Fruit fly (Drosophila melanogaster) whole organism, embryonic: ENCODE measurements around the gene CG5665.

ENCODE experiments used
- CG10431 ChIP-seq: fragments of 200-800 bp; sonication (Bioruptor generic); optimal IDR thresholded peaks from 3 replicates; lab custom pipeline; 2018; ENCODE audit warnings: missing biosample characterization, mild to moderate bottlenecking, missing genetic modification characterization
- CG11560 ChIP-seq: fragments of 200-800 bp; sonication (Bioruptor generic); IDR thresholded peaks from 3 replicates; pipeline ENCODE4 v1.3.6; 2022; ENCODE audit warnings: missing biosample characterization, missing genetic modification characterization
- CG14667 ChIP-seq: fragments of 200-800 bp; sonication (Bioruptor generic); IDR thresholded peaks from 2 replicates; pipeline ENCODE4 v1.3.6; 2022; ENCODE audit warnings: missing biosample characterization, missing genetic modification characterization
- CG1603 ChIP-seq: fragments of 200-800 bp; sonication (Bioruptor generic); optimal IDR thresholded peaks from 2 replicates; lab custom pipeline; 2019; ENCODE audit warnings: missing biosample characterization, mild to moderate bottlenecking, missing genetic modification characterization, moderate library complexity
- CG18262 ChIP-seq: fragments of 200-800 bp; optimal IDR thresholded peaks from 3 replicates; lab custom pipeline; 2019; ENCODE audit warnings: missing biosample characterization, mild to moderate bottlenecking, missing genetic modification characterization, moderate library complexity
- CG2202 ChIP-seq: fragments of 200-800 bp; sonication (Bioruptor generic); optimal IDR thresholded peaks from 2 replicates; lab custom pipeline; 2018; ENCODE audit warnings: missing biosample characterization, mild to moderate bottlenecking, missing genetic modification characterization
- CG30020 ChIP-seq: fragments of 200-800 bp; optimal IDR thresholded peaks from 2 replicates; lab custom pipeline; 2019; ENCODE audit warnings: missing biosample characterization, mild to moderate bottlenecking, missing genetic modification characterization, moderate library complexity
- CG31388 ChIP-seq: fragments of 200-800 bp; sonication (Bioruptor generic); optimal IDR thresholded peaks from 2 replicates; lab custom pipeline; 2016; ENCODE audit warnings: missing biosample characterization, missing genetic modification characterization
- CG33213 ChIP-seq: fragments of 200-800 bp; sonication (Bioruptor generic); optimal IDR thresholded peaks from 3 replicates; lab custom pipeline; 2016; ENCODE audit warnings: missing biosample characterization, missing genetic modification characterization
- CG33557 ChIP-seq: fragments of 200-800 bp; sonication (Bioruptor generic); optimal IDR thresholded peaks from 2 replicates; lab custom pipeline; 2019; ENCODE audit warnings: missing biosample characterization, mild to moderate bottlenecking, missing genetic modification characterization, moderate library complexity
- CG34376 ChIP-seq: fragments of 200-800 bp; sonication (Bioruptor generic); optimal IDR thresholded peaks from 2 replicates; lab custom pipeline; 2018; ENCODE audit warnings: missing biosample characterization, mild to moderate bottlenecking, missing genetic modification characterization
- CG43689 ChIP-seq: fragments of 200-800 bp; sonication (Bioruptor generic); IDR thresholded peaks from 2 replicates; pipeline ENCODE4 v1.3.6; 2022; ENCODE audit warnings: missing biosample characterization, missing genetic modification characterization
- CG4854 ChIP-seq: fragments of 200-800 bp; sonication (Bioruptor generic); optimal IDR thresholded peaks from 2 replicates; lab custom pipeline; 2016; ENCODE audit warnings: missing biosample characterization, missing genetic modification characterization, inconsistent platforms
- CG6765 ChIP-seq: fragments of 200-800 bp; sonication (Bioruptor generic); optimal IDR thresholded peaks from 3 replicates; lab custom pipeline; 2017; ENCODE audit warnings: missing biosample characterization, mild to moderate bottlenecking, missing genetic modification characterization
- CG7271 ChIP-seq: fragments of 200-800 bp; sonication (Bioruptor generic); optimal IDR thresholded peaks from 2 replicates; lab custom pipeline; 2018; ENCODE audit warnings: missing biosample characterization, mild to moderate bottlenecking, missing genetic modification characterization, moderate library complexity
- CG7928 ChIP-seq: fragments of 200-800 bp; sonication (Bioruptor generic); optimal IDR thresholded peaks from 2 replicates; lab custom pipeline; 2017; ENCODE audit warnings: missing biosample characterization, mild to moderate bottlenecking, missing genetic modification characterization
- CG9215 ChIP-seq: fragments of 200-800 bp; sonication (Bioruptor generic); IDR thresholded peaks from 2 replicates; pipeline ENCODE4 v1.3.6; 2022; ENCODE audit warnings: missing biosample characterization, missing genetic modification characterization
- CTCF ChIP-seq: fragments of 200-800 bp; sonication (Bioruptor generic); optimal IDR thresholded peaks from 2 replicates; lab custom pipeline; 2017; ENCODE audit warnings: missing biosample characterization, mild to moderate bottlenecking, missing genetic modification characterization, moderate library complexity
- D ChIP-seq, 2 experiments: fragments of 200-800 bp in 1 of 2; fragments of >200 bp in 1 of 2; sonication (Bioruptor generic) in 1 of 2; optimal IDR thresholded peaks; 2 replicates in 1 of 2; 3 replicates in 1 of 2; lab custom pipeline; 2017; ENCODE audit warnings: mild to moderate bottlenecking in 1 of 2, missing biosample characterization in 1 of 2, missing genetic modification characterization in 1 of 2, missing genetic modification reagents in 1 of 2
- Dll ChIP-seq: fragments of 200-800 bp; sonication (Bioruptor generic); IDR thresholded peaks from 4 replicates; pipeline ENCODE4 v1.3.6; 2022; ENCODE audit warnings: missing biosample characterization, missing genetic modification characterization; ENCODE audit not compliant: partially characterized antibody
- Eip74EF ChIP-seq, 2 experiments: fragments of 200-800 bp in 1 of 2; fragments of >200 bp in 1 of 2; sonication (Bioruptor generic) in 1 of 2; optimal IDR thresholded peaks; 2 replicates each; lab custom pipeline; 2017 to 2019; ENCODE audit warnings: missing biosample characterization in 2 of 2, missing genetic modification characterization in 2 of 2, mild to moderate bottlenecking in 1 of 2, moderate library complexity in 1 of 2
- Hand ChIP-seq: fragments of 200-800 bp; sonication (Bioruptor generic); optimal IDR thresholded peaks from 2 replicates; lab custom pipeline; 2017; ENCODE audit warnings: mild to moderate bottlenecking, missing biosample characterization, missing genetic modification reagents, missing genetic modification characterization
- Hey ChIP-seq: fragments of 200-800 bp; sonication (Bioruptor generic); optimal IDR thresholded peaks from 3 replicates; lab custom pipeline; 2018; ENCODE audit warnings: missing biosample characterization, mild to moderate bottlenecking, missing genetic modification characterization
- Hr51 ChIP-seq, 2 experiments: fragments of 200-800 bp; sonication (Bioruptor generic); optimal IDR thresholded peaks; 2 replicates in 1 of 2; 3 replicates in 1 of 2; lab custom pipeline; 2016 to 2018; ENCODE audit warnings: missing biosample characterization in 2 of 2, missing genetic modification characterization in 2 of 2, mild to moderate bottlenecking in 1 of 2, moderate library complexity in 1 of 2
- Kr ChIP-seq: fragments of 200-800 bp; sonication (Bioruptor generic); optimal IDR thresholded peaks from 2 replicates; lab custom pipeline; 2017; ENCODE audit warnings: missing biosample characterization, mild to moderate bottlenecking, missing genetic modification characterization
- MBD-R2 ChIP-seq: fragments of 200-800 bp; sonication (Bioruptor generic); IDR thresholded peaks from 2 replicates; pipeline ENCODE4 v1.3.6; 2022; ENCODE audit warnings: missing biosample characterization, missing genetic modification characterization
- MESR4 ChIP-seq: fragments of 200-800 bp; sonication (Bioruptor generic); optimal IDR thresholded peaks from 2 replicates; lab custom pipeline; 2018; ENCODE audit warnings: missing biosample characterization, mild to moderate bottlenecking, missing genetic modification characterization, moderate library complexity
- Myb ChIP-seq: fragments of 200-800 bp; sonication (Bioruptor generic); optimal IDR thresholded peaks from 2 replicates; lab custom pipeline; 2016; ENCODE audit warnings: missing biosample characterization, missing genetic modification characterization
- NFAT ChIP-seq: fragments of 200-800 bp; sonication (Bioruptor generic); IDR thresholded peaks from 2 replicates; pipeline ENCODE4 v1.3.6; 2022; ENCODE audit warnings: missing biosample characterization, missing genetic modification characterization
- Neu2 ChIP-seq: fragments of 200-800 bp; sonication (Bioruptor generic); optimal IDR thresholded peaks from 3 replicates; lab custom pipeline; 2016; ENCODE audit warnings: missing biosample characterization, missing genetic modification characterization, borderline replicate concordance
- Oli ChIP-seq: fragments of 200-800 bp; sonication (Bioruptor generic); optimal IDR thresholded peaks from 2 replicates; lab custom pipeline; 2018; ENCODE audit warnings: missing biosample characterization, mild to moderate bottlenecking, missing genetic modification characterization, moderate library complexity
- Ssrp ChIP-seq: fragments of 200-800 bp; sonication (Bioruptor generic); optimal IDR thresholded peaks from 2 replicates; lab custom pipeline; 2018; ENCODE audit warnings: missing biosample characterization, mild to moderate bottlenecking, missing genetic modification characterization, moderate library complexity
- TFAM ChIP-seq: fragments of 200-800 bp; sonication (Bioruptor generic); optimal IDR thresholded peaks from 2 replicates; lab custom pipeline; 2017; ENCODE audit warnings: missing biosample characterization, missing genetic modification characterization, inconsistent platforms
- Trl ChIP-seq, 3 experiments: fragments of >200 bp in 2 of 3; fragments of 200-800 bp in 1 of 3; sonication (Bioruptor generic) in 1 of 3; optimal IDR thresholded peaks; 2 replicates in 1 of 3; 3 replicates in 2 of 3; lab custom pipeline; 2016 to 2017; ENCODE audit warnings: missing biosample characterization in 1 of 3, missing genetic modification characterization in 1 of 3
- abd-A ChIP-seq: fragments of 200-800 bp; sonication (Bioruptor generic); optimal IDR thresholded peaks from 3 replicates; lab custom pipeline; 2019; ENCODE audit warnings: missing biosample characterization, mild to moderate bottlenecking, missing genetic modification characterization, moderate library complexity
- ap ChIP-seq: fragments of 200-800 bp; sonication (Bioruptor generic); IDR thresholded peaks from 2 replicates; pipeline ENCODE4 v1.3.6; 2022; ENCODE audit warnings: missing biosample characterization, missing genetic modification characterization
- ash1 ChIP-seq: fragments of 200-800 bp; sonication (Bioruptor generic); optimal IDR thresholded peaks from 2 replicates; lab custom pipeline; 2018; ENCODE audit warnings: missing biosample characterization, mild to moderate bottlenecking, missing genetic modification characterization
- btn ChIP-seq: fragments of 200-800 bp; sonication (Bioruptor generic); optimal IDR thresholded peaks from 2 replicates; lab custom pipeline; 2016; ENCODE audit warnings: missing biosample characterization, missing genetic modification characterization
- croc ChIP-seq: fragments of 200-800 bp; sonication (Bioruptor generic); conservative IDR thresholded peaks from 3 replicates; pipeline ENCODE4 v1.3.6; 2022; ENCODE audit warnings: missing biosample characterization, missing genetic modification characterization
- dimm ChIP-seq: fragments of 200-800 bp; sonication (Bioruptor generic); IDR thresholded peaks from 2 replicates; pipeline ENCODE4 v1.3.6; 2022; ENCODE audit warnings: missing biosample characterization, missing genetic modification characterization
- esg ChIP-seq: fragments of 200-800 bp; sonication (Bioruptor generic); conservative IDR thresholded peaks from 2 replicates; pipeline ENCODE4 v1.3.6; 2022; ENCODE audit warnings: missing biosample characterization, missing genetic modification characterization
- fu2 ChIP-seq: fragments of 200-800 bp; sonication (Bioruptor generic); optimal IDR thresholded peaks from 2 replicates; lab custom pipeline; 2016; ENCODE audit warnings: missing biosample characterization, missing genetic modification characterization
- gcm ChIP-seq: fragments of 200-800 bp; sonication (Bioruptor generic); optimal IDR thresholded peaks from 2 replicates; lab custom pipeline; 2019; ENCODE audit warnings: missing biosample characterization, mild to moderate bottlenecking, missing genetic modification characterization, moderate library complexity
- hbn ChIP-seq: fragments of 200-800 bp; sonication (Bioruptor generic); IDR thresholded peaks from 2 replicates; pipeline ENCODE4 v1.3.6; 2022; ENCODE audit warnings: missing biosample characterization, missing genetic modification characterization; ENCODE audit not compliant: partially characterized antibody
- lbe ChIP-seq: fragments of 200-800 bp; sonication (Bioruptor generic); optimal IDR thresholded peaks from 2 replicates; lab custom pipeline; 2016; ENCODE audit warnings: missing biosample characterization, mild to moderate bottlenecking, missing genetic modification characterization
- nom ChIP-seq: fragments of 200-800 bp; sonication (Bioruptor generic); optimal IDR thresholded peaks from 2 replicates; lab custom pipeline; 2017; ENCODE audit warnings: missing biosample characterization, missing genetic modification characterization, mild to moderate bottlenecking, moderate library complexity, missing genetic modification reagents
- peb ChIP-seq: fragments of 200-800 bp; sonication (Bioruptor generic); IDR thresholded peaks from 2 replicates; pipeline ENCODE4 v1.3.6; 2022; ENCODE audit warnings: missing biosample characterization, missing genetic modification characterization
- sd ChIP-seq: fragments of 200-800 bp; sonication (Bioruptor generic); optimal IDR thresholded peaks from 3 replicates; lab custom pipeline; 2018; ENCODE audit warnings: missing biosample characterization, mild to moderate bottlenecking, missing genetic modification characterization, moderate library complexity
- stc ChIP-seq: fragments of 200-800 bp; sonication (Bioruptor generic); IDR thresholded peaks from 2 replicates; pipeline ENCODE4 v1.3.6; 2022; ENCODE audit warnings: missing biosample characterization, missing genetic modification characterization
- unc-4 ChIP-seq: fragments of 200-800 bp; sonication (Bioruptor generic); IDR thresholded peaks from 2 replicates; pipeline ENCODE4 v1.3.6; 2022; ENCODE audit warnings: missing biosample characterization, missing genetic modification characterization; ENCODE audit not compliant: partially characterized antibody
- usp ChIP-seq: fragments of >200 bp; optimal IDR thresholded peaks from 2 replicates; lab custom pipeline; 2017; ENCODE audit warnings: missing biosample characterization, missing genetic modification characterization

Gene CG5665

DNA sequence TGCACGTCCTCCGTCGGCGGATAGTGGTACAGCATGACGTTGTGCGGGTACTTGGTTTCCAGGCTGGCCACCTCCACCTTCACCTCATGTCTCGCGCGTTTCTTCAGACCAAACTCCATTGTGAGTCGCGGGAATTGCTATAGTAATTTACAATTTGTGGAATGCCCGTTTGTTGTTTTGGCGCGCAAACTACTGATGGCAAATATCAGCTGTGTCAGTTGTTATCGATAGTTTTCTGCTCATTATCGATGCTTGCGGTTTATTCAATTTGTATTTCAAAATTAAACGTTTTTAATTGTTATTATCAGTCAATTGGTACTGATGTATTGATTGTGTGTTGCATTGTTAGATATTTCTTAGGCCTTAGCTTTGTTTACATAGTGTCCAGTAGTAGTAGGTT, 3.1 kb downstream of the CG5665 start, which contains the start of gene Prim2 (continued):
- TF ChIP-seq stc (GFP tag; lab: Robert Waterston, UW): no peak
- TF ChIP-seq esg (GFP tag; lab: Robert Waterston, UW): no peak
- TF ChIP-seq Hand (GFP tag; lab: Kevin White, UChicago): no peak
- no peak for TF ChIP-seq CG7271 (tag; lab: Kevin White, UChicago)
- TF ChIP-seq CG7928: no peak
- no peak for TF ChIP-seq CG1603
- TF ChIP-seq CG33557: no peak
- TF ChIP-seq CG33213: no peak
- no peak for TF ChIP-seq CG30020 (tag; lab: Kevin White, UChicago)
- no peak for TF ChIP-seq CG43689 (GFP tag; lab: Robert Waterston, UW)
- TF ChIP-seq NFAT (GFP tag; lab: Robert Waterston, UW): no peak
- TF ChIP-seq nom (GFP tag; lab: Kevin White, UChicago): no peak
- TF ChIP-seq croc: no peak
- TF ChIP-seq CG9215: no peak
- TF ChIP-seq CG34376: no peak
- no peak for TF ChIP-seq CG31388 (GFP tag; lab: Kevin White, UChicago)
- no peak for TF ChIP-seq dimm
- TF ChIP-seq CG18262 (tag; lab: Kevin White, UChicago): no peak
- peak; percentile 12 for TF ChIP-seq MESR4 (GFP tag; lab: Kevin White, UChicago)
- peak; percentile 93 for TF ChIP-seq Myb (GFP tag; lab: Kevin White, UChicago)
- TF ChIP-seq Hey (tag; lab: Kevin White, UChicago): no peak
- TF ChIP-seq Eip74EF (GFP tag; optimal IDR thresholded peaks at IDR 0.05; lab: Kevin White, UChicago): no peak
- no peak for TF ChIP-seq btn (GFP tag; lab: Kevin White, UChicago)
- TF ChIP-seq CG6765 (GFP tag; lab: Kevin White, UChicago): no peak
- TF ChIP-seq usp: no peak
- TF ChIP-seq Dll (GFP tag; lab: Robert Waterston, UW): peak; percentile 73
- no peak for TF ChIP-seq TFAM (GFP tag; lab: Kevin White, UChicago)
- peak; percentile 72 for TF ChIP-seq unc-4
- TF ChIP-seq CG11560 (tag; lab: Robert Waterston, UW): no peak
- TF ChIP-seq Oli (tag; lab: Kevin White, UChicago): no peak
- TF ChIP-seq CG2202: no peak
- TF ChIP-seq ash1 (GFP tag; lab: Kevin White, UChicago): no peak
- no peak for TF ChIP-seq lbe (GFP tag; lab: Kevin White, UChicago)
- no peak for TF ChIP-seq gcm (GFP tag; lab: Kevin White, UChicago)
- no peak for TF ChIP-seq CG14667 (GFP tag; lab: Robert Waterston, UW)
- TF ChIP-seq fu2: no peak
- TF ChIP-seq hbn (GFP tag; lab: Robert Waterston, UW): peak; percentile 54
- no peak for TF ChIP-seq Trl (optimal IDR thresholded peaks at IDR 0.05; lab: Kevin White, UChicago)
- TF ChIP-seq Trl (GFP tag; optimal IDR thresholded peaks at IDR 0.05; lab: Kevin White, UChicago): no peak
- no peak for TF ChIP-seq ap
- no peak for TF ChIP-seq sd (tag; lab: Kevin White, UChicago)
- TF ChIP-seq Kr (GFP tag; lab: Kevin White, UChicago): no peak
- peak; percentile 85 for TF ChIP-seq MBD-R2 (GFP tag; lab: Robert Waterston, UW)
- no peak for TF ChIP-seq CG4854
- no peak for TF ChIP-seq D (optimal IDR thresholded peaks at IDR 0.05; lab: Kevin White, UChicago)
- no peak for TF ChIP-seq D (GFP tag; optimal IDR thresholded peaks at IDR 0.05; lab: Kevin White, UChicago)
- no peak for TF ChIP-seq Neu2 (GFP tag; lab: Kevin White, UChicago)
- no peak for TF ChIP-seq Hr51 (GFP tag; optimal IDR thresholded peaks at IDR 0.05; lab: Kevin White, UChicago)
- no peak for TF ChIP-seq CG10431 (GFP tag; lab: Kevin White, UChicago)
- TF ChIP-seq peb (GFP tag; lab: Robert Waterston, UW): no peak
- TF ChIP-seq abd-A: no peak
- TF ChIP-seq CTCF (GFP tag; lab: Kevin White, UChicago): peak; percentile 63
- no peak for TF ChIP-seq Ssrp (tag; lab: Kevin White, UChicago)
